Worm (Caenorhabditis elegans) whole organism, mixed stage, embryonic: Measurements from ENCODE around the gene C56C10.4.

ENCODE experiments used
- nhr-12 ChIP-seq: fragments of 150-350 bp; optimal IDR thresholded peaks from 2 replicates; lab custom pipeline; 2014; ENCODE audit warnings: missing biosample characterization, missing genetic modification characterization
- nhr-237 ChIP-seq: fragments of 150-350 bp; optimal IDR thresholded peaks from 2 replicates; lab custom pipeline; 2014; ENCODE audit warnings: missing biosample characterization, missing genetic modification characterization
- snpc-4 ChIP-seq: fragments of 150-350 bp; optimal IDR thresholded peaks from 2 replicates; lab custom pipeline; 2014; ENCODE audit warnings: missing biosample characterization, missing genetic modification characterization

DNA sequence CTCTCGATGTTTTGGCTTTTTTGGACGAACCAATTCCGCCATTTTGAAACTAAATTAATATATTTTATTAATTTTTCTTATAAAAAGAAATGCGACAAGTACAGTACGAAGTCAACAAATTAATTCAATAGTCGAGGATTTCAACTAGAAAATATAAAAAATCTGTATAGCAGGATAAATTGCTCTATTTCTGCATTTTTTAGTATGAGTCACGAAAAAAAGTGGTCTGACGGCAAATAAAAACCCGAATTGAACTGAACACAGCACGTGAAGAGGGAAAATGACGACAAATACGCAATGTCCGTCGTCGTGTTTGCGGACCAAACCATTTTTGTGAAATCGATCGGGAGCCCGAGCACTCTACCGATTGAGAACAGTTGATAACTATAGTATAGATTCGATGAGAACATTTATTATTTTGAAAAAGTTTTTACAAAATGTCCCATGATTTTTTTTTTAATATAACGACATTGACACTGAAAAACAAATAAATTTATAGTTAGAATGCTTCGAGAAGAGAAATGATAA, 26.5 kb downstream of the C56C10.4 start, which contains the start of gene epg-5:
- TF ChIP-seq nhr-237: no peak
- no peak for TF ChIP-seq nhr-12
- TF ChIP-seq snpc-4 (tag; lab: Kevin White, UChicago): no peak
